Worm (Caenorhabditis elegans): ENCODE results near the gene sru-39.

DNA sequence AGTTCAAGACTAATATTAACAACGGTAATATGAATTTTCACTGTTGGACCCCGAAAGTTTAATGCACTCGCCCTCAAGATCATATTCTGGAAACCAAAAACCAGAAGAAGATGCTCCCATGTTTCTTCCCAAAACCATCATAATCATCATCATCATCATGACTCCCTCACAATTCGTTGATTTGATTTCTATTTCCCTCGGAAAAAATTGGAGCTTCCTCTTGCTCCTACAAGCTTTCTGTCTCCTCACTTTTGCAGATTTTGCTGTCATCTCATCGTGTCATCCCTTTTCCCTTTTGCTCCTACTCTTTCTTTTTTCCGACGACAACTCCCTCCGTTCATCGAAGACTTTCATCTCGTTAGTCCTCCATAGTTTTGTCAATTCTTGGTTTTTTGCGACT is 31.3 kb upstream of the sru-39 start, which contains the start of gene F46B6.2:
- TF ChIP-seq W03F9.2 (tag; optimal IDR thresholded peaks at IDR 0.05): no peak
- no peak for TF ChIP-seq dao-5 (tag; optimal IDR thresholded peaks at IDR 0.05)
- TF ChIP-seq him-1 (tag; optimal IDR thresholded peaks at IDR 0.05): no peak
